Worm (Caenorhabditis elegans) whole organism, mixed stage, embryonic: ENCODE measurements around the gene C16C10.9.

Experiments
- ham-2 ChIP-seq: fragments of 200-800 bp; sonication (Bioruptor generic); optimal IDR thresholded peaks from 2 replicates; lab custom pipeline; 2018; ENCODE audit warnings: mild to moderate bottlenecking, missing genetic modification characterization, missing compliant biosample characterization
- pha-4 ChIP-seq: fragments of 150-350 bp; optimal IDR thresholded peaks from 2 replicates; lab custom pipeline; 2018; ENCODE audit warnings: missing biosample characterization, missing genetic modification reagents, missing genetic modification characterization
- snpc-4 ChIP-seq: fragments of 150-350 bp; optimal IDR thresholded peaks from 2 replicates; lab custom pipeline; 2014; ENCODE audit warnings: missing biosample characterization, missing genetic modification characterization
- ztf-11 ChIP-seq: fragments of 150-350 bp; optimal IDR thresholded peaks from 2 replicates; lab custom pipeline; 2014; ENCODE audit warnings: missing biosample characterization, missing genetic modification characterization

ce11 chrIII:4119736-4120135 is 37.5 kb downstream of the C16C10.9 start:
- TF ChIP-seq ztf-11 (no peak), snpc-4 (tag; lab: Kevin White, UChicago) (no peak), ham-2 (GFP tag; lab: Kevin White, UChicago) (no peak), pha-4 (tag; lab: Kevin White, UChicago) (no peak)
